Worm (Caenorhabditis elegans): Measurements from ENCODE around the gene F58A4.1.

DNA sequence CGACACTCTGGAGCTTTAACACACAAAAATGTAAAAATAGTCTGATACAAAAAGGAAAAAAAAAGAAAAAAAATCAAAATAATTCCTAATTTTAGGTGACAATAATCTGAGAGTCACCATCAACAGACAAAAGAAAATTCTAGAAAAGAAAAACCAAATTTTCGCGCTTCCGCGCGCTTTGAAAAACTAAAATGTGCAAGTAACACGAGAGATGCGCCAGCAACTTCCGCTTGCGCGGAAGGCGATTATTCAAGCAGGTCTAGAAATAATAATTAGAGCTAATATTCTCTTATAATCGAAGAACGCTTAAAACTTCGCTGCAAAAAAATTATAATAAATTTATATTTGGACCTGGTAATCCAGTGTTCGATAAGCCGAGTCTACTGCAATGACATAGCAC is 18.7 kb downstream of the F58A4.1 start:
- TF ChIP-seq ets-4 (GFP tag; optimal IDR thresholded peaks at IDR 0.05): no peak
- no peak for TF ChIP-seq F55B11.4 (tag; optimal IDR thresholded peaks at IDR 0.05; ENCODE audit: borderline replicate concordance, insufficient read depth)
- peak; percentile 85 for TF ChIP-seq hmg-1.2 (GFP tag; IDR thresholded peaks at IDR 0.05)
- peak; percentile 95 for TF ChIP-seq unc-130 (GFP tag; optimal IDR thresholded peaks at IDR 0.05)
- no peak for TF ChIP-seq T07F8.4 (tag; optimal IDR thresholded peaks at IDR 0.05)
- TF ChIP-seq ztf-26 (tag; optimal IDR thresholded peaks at IDR 0.05): no peak
- no peak for TF ChIP-seq ceh-58 (GFP tag; IDR thresholded peaks at IDR 0.05)
- no peak for TF ChIP-seq unc-62 (GFP tag; optimal IDR thresholded peaks at IDR 0.05)
- peak; percentile 100 for TF ChIP-seq madf-6 (GFP tag; IDR thresholded peaks at IDR 0.05)
- no peak for TF ChIP-seq ama-1 (optimal IDR thresholded peaks at IDR 0.05)
- TF ChIP-seq ama-1 (GFP tag; optimal IDR thresholded peaks at IDR 0.05): peak in 1 of 2 experiments; percentile 42
- TF ChIP-seq snpc-4 (GFP tag; optimal IDR thresholded peaks at IDR 0.05): peak; percentile 52
- TF ChIP-seq snpc-4 (tag; optimal IDR thresholded peaks at IDR 0.05): peak; percentile 54 to 86 (median 70)

Data from whole organism, young adult.